Fruit fly (Drosophila melanogaster) whole organism, embryonic: ENCODE data around the gene CG18586.

Experiments
- Adf1 ChIP-seq: fragments of 200-800 bp; sonication (Bioruptor generic); IDR thresholded peaks from 2 replicates; pipeline ENCODE4 v1.3.6; 2022; ENCODE audit warnings: missing biosample characterization, missing genetic modification characterization
- CG15011 ChIP-seq: fragments of 200-800 bp; sonication (Bioruptor generic); optimal IDR thresholded peaks from 3 replicates; lab custom pipeline; 2018; ENCODE audit warnings: missing biosample characterization, mild to moderate bottlenecking, missing genetic modification characterization
- CG16779 ChIP-seq: fragments of 200-800 bp; sonication (Bioruptor generic); IDR thresholded peaks from 2 replicates; pipeline ENCODE4 v1.3.6; 2022; ENCODE audit warnings: missing biosample characterization, missing genetic modification characterization
- CG17829 ChIP-seq: fragments of 200-800 bp; optimal IDR thresholded peaks from 2 replicates; lab custom pipeline; 2019; ENCODE audit warnings: missing biosample characterization, mild to moderate bottlenecking, missing genetic modification characterization, moderate library complexity
- CG32767 ChIP-seq: fragments of 200-800 bp; sonication (Bioruptor generic); IDR thresholded peaks from 2 replicates; pipeline ENCODE4 v1.3.6; 2022; ENCODE audit warnings: missing biosample characterization, missing genetic modification characterization
- CG5953 ChIP-seq: fragments of 200-800 bp; sonication (Bioruptor generic); IDR thresholded peaks from 2 replicates; pipeline ENCODE4 v1.3.6; 2022; ENCODE audit warnings: missing biosample characterization, missing genetic modification characterization
- CG8388 ChIP-seq: fragments of 200-800 bp; sonication (Bioruptor generic); optimal IDR thresholded peaks from 2 replicates; lab custom pipeline; 2019; ENCODE audit warnings: missing biosample characterization, mild to moderate bottlenecking, missing genetic modification characterization, moderate library complexity
- CkIIα-i1 ChIP-seq: fragments of 200-800 bp; sonication (Bioruptor generic); IDR thresholded peaks from 2 replicates; pipeline ENCODE4 v1.3.6; 2022; ENCODE audit warnings: missing biosample characterization, missing genetic modification characterization
- Gsc ChIP-seq: fragments of 200-800 bp; sonication (Bioruptor generic); IDR thresholded peaks from 2 replicates; pipeline ENCODE4 v1.3.6; 2022; ENCODE audit warnings: missing biosample characterization, missing genetic modification characterization
- exex ChIP-seq: fragments of 200-800 bp; sonication (Bioruptor generic); optimal IDR thresholded peaks from 4 replicates; lab custom pipeline; 2018; ENCODE audit warnings: missing biosample characterization, mild to moderate bottlenecking, missing genetic modification characterization, moderate library complexity
- twi ChIP-seq: fragments of 200-800 bp; optimal IDR thresholded peaks from 2 replicates; lab custom pipeline; 2019; ENCODE audit warnings: missing biosample characterization, mild to moderate bottlenecking, missing genetic modification characterization, moderate library complexity

DNA sequence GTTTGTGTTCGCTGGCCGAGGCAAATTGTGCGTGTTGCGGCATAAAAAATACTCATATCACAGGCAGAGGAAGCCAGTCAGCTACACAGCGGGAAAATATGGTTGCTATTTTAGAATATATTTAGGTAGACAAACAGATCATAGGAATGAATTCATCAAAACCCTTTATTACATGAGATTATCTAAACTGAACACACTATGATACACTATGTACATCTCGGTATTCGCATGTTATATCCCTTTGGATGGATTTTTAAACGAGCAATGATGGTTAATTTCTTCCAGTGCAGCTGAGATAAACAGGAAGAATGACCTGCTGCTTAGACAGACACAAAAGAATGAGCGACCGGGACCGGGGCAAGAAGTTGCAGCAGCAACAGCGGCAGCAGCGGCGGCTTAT lies 16.2 kb upstream of the CG18586 start:
- TF ChIP-seq CG8388 (no peak), CG16779 (GFP tag; lab: Robert Waterston, UW) (no peak), CG17829 (tag; lab: Kevin White, UChicago) (peak; percentile 80), exex (tag; lab: Kevin White, UChicago) (no peak), CG32767 (GFP tag; lab: Robert Waterston, UW) (no peak), Gsc (GFP tag; lab: Robert Waterston, UW) (no peak), CkIIα-i1 (GFP tag; lab: Robert Waterston, UW) (no peak), CG15011 (GFP tag; lab: Kevin White, UChicago) (no peak), CG5953 (GFP tag; lab: Robert Waterston, UW) (no peak), twi (no peak), Adf1 (GFP tag; lab: Robert Waterston, UW) (no peak)
